Worm (Caenorhabditis elegans): Measurements from ENCODE around the gene C32A9.1.

DNA sequence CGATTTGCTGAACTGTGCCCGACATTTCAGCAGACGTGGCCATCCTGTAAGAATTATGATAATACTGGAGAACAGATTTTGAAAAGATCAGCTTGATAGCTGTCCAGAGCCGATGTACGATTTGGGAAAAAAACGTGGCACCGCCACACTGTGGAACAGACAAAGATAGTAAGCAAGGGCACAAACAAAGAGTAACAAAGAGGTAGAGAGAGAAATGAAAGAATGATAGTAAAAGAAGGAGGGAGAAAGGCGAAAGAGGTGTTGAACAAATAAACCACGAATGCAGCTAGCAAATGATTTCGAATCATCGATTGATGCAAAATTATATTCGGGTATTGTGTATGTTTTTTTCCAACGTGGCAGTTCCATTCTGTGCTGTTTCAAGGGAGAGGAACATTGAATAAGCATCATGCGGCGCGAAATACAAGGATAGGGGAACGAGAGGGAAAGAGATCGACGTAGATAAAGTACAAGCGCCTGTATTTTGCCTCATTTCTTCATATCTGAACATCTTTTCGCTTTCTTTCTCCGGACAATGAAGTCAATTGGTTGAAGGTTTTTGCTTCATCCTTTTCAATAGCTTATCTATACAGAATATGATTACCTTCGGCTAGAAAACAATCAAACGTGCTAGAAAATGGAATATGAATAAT lies 31.7 kb downstream of the C32A9.1 start, which contains the start of gene C14H10.3:
- TF ChIP-seq rnt-1 (tag; optimal IDR thresholded peaks at IDR 0.05) = no peak
- no peak for TF ChIP-seq ama-1 (optimal IDR thresholded peaks at IDR 0.05)
- no peak for TF ChIP-seq dmd-4 (tag; optimal IDR thresholded peaks at IDR 0.05; ENCODE audit: borderline replicate concordance)
- TF ChIP-seq tbx-2 (tag; optimal IDR thresholded peaks at IDR 0.05) = no peak
- TF ChIP-seq unc-3 (GFP tag; conservative IDR thresholded peaks at IDR 0.05) = no peak
- TF ChIP-seq unc-3 (tag; optimal IDR thresholded peaks at IDR 0.05) = no peak
- no peak for TF ChIP-seq ceh-30 (tag; optimal IDR thresholded peaks at IDR 0.05)
